Worm (Caenorhabditis elegans) whole organism, L1 larva: Measurements from ENCODE around the gene clk-2.

ENCODE experiments used
- C34B4.2 ChIP-seq: sonication (generic microtip); optimal IDR thresholded peaks from 2 replicates; lab custom pipeline; 2017; ENCODE audit warnings: mild to moderate bottlenecking, missing genetic modification characterization, missing compliant biosample characterization
- ceh-88 ChIP-seq: fragments of 200-800 bp; sonication (Bioruptor generic); IDR thresholded peaks from 2 replicates; pipeline ENCODE4 v1.3.6; 2022; ENCODE audit warnings: missing genetic modification characterization, missing compliant biosample characterization
- grh-1 ChIP-seq: fragments of 200-800 bp; sonication (Bioruptor generic); IDR thresholded peaks from 2 replicates; pipeline ENCODE4 v1.3.6; 2022; ENCODE audit warnings: missing genetic modification reagents, missing genetic modification characterization, missing compliant biosample characterization
- lin-39 ChIP-seq: fragments of 150-350 bp; optimal IDR thresholded peaks from 2 replicates; lab custom pipeline; 2014; ENCODE audit warnings: missing biosample characterization, missing genetic modification reagents, missing genetic modification characterization
- mep-1 ChIP-seq: fragments of 150-350 bp; optimal IDR thresholded peaks from 2 replicates; lab custom pipeline; 2014; ENCODE audit warnings: missing biosample characterization, missing genetic modification characterization
- rnt-1 ChIP-seq: sonication (generic microtip); optimal IDR thresholded peaks from 2 replicates; lab custom pipeline; 2016; ENCODE audit warnings: mild to moderate bottlenecking, missing genetic modification characterization, moderate library complexity, missing compliant biosample characterization
- unc-62 ChIP-seq: fragments of 150-350 bp; optimal IDR thresholded peaks from 2 replicates; lab custom pipeline; 2014; ENCODE audit warnings: missing biosample characterization, missing genetic modification reagents, missing genetic modification characterization
- unc-86 ChIP-seq: sonication (generic microtip); optimal IDR thresholded peaks from 2 replicates; lab custom pipeline; 2016; ENCODE audit warnings: missing genetic modification characterization, missing compliant biosample characterization
- unc-98 ChIP-seq: fragments of 200-800 bp; sonication (Bioruptor generic); IDR thresholded peaks from 2 replicates; pipeline ENCODE4 v1.3.6; 2022; ENCODE audit warnings: missing genetic modification characterization, missing compliant biosample characterization
- xbp-1 ChIP-seq: sonication (generic microtip); optimal IDR thresholded peaks from 2 replicates; lab custom pipeline; 2016; ENCODE audit warnings: missing genetic modification characterization, missing compliant biosample characterization
- ztf-11 ChIP-seq, 2 experiments: sonication (generic microtip); optimal IDR thresholded peaks; 2 replicates each; lab custom pipeline; 2016 to 2017; ENCODE audit warnings: missing genetic modification characterization in 2 of 2, missing biosample characterization in 1 of 2, missing compliant biosample characterization in 1 of 2

- TF ChIP-seq C34B4.2 (tag; lab: Kevin White, UChicago) (no peak), ztf-11 (tag; optimal IDR thresholded peaks at IDR 0.05; lab: Kevin White, UChicago) (peak in 1 of 2 experiments; percentile 62), mep-1 (tag; lab: Kevin White, UChicago) (peak; percentile 45), xbp-1 (peak; percentile 34), unc-86 (tag; lab: Kevin White, UChicago) (no peak), lin-39 (tag; lab: Kevin White, UChicago) (no peak), rnt-1 (tag; lab: Kevin White, UChicago) (peak; percentile 70), grh-1 (GFP tag; lab: Robert Waterston, UW) (no peak), ceh-88 (GFP tag; lab: Robert Waterston, UW) (no peak), unc-98 (GFP tag; lab: Robert Waterston, UW) (no peak), unc-62 (GFP tag; lab: Kevin White, UChicago) (no peak)
Measured at ce11 chrIII:7534648-7535047, 16.3 kb upstream of the clk-2 start.
